Worm (Caenorhabditis elegans) whole organism, mixed stage, embryonic: ENCODE data around the gene moe-3.
A peak's percentile ranks its signal among the peaks of the same experiment; 100 is the strongest.

ENCODE experiments used
- blmp-1 ChIP-seq: fragments of 150-350 bp; optimal IDR thresholded peaks from 2 replicates; lab custom pipeline; 2014; ENCODE audit warnings: missing biosample characterization, missing genetic modification characterization
- lin-32 ChIP-seq: fragments of 200-800 bp; sonication (Bioruptor generic); optimal IDR thresholded peaks from 2 replicates; lab custom pipeline; 2018; ENCODE audit warnings: mild to moderate bottlenecking, missing genetic modification characterization, missing compliant biosample characterization
- mep-1 ChIP-seq: fragments of 150-350 bp; optimal IDR thresholded peaks from 2 replicates; lab custom pipeline; 2017; ENCODE audit warnings: missing biosample characterization, missing genetic modification reagents, missing genetic modification characterization, inconsistent platforms
- nhr-76 ChIP-seq: sonication (generic microtip); optimal IDR thresholded peaks from 2 replicates; lab custom pipeline; 2017; ENCODE audit warnings: missing biosample characterization, missing genetic modification characterization
- snpc-4 ChIP-seq: fragments of 150-350 bp; optimal IDR thresholded peaks from 2 replicates; lab custom pipeline; 2014; ENCODE audit warnings: missing biosample characterization, missing genetic modification characterization
- ztf-11 ChIP-seq: fragments of 150-350 bp; optimal IDR thresholded peaks from 2 replicates; lab custom pipeline; 2014; ENCODE audit warnings: missing biosample characterization, missing genetic modification characterization

DNA sequence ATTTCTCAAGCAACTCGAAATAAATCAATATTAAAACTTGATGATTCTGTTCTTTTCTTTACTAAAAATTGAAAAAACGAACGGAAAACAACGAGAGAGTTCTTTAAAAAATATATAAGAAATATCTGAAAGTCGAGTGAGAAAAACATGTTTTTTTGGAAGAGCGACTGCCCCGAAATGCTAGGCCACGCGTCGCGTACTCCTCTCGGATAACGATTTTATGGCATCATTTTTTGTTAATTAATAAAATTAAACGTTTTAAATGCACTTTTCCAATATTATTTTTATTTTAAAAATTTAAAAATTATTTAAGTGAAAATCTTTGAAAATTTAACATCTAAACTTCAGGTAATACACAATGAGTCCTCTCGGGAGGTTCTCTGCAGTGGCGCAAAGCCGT is 48.4 kb downstream of the moe-3 start, which contains the start of gene gfm-1:
- TF ChIP-seq snpc-4 (tag; lab: Kevin White, UChicago) = no peak
- TF ChIP-seq mep-1 (tag; lab: Kevin White, UChicago) = peak; percentile 20
- no peak for TF ChIP-seq lin-32 (GFP tag; lab: Kevin White, UChicago)
- TF ChIP-seq nhr-76 (tag; lab: Kevin White, UChicago) = no peak
- TF ChIP-seq ztf-11 (tag; lab: Kevin White, UChicago) = no peak
- TF ChIP-seq blmp-1 (tag; lab: Kevin White, UChicago) = no peak
